Fruit fly (Drosophila melanogaster): ENCODE measurements around the gene tral.

tral gene

DNA sequence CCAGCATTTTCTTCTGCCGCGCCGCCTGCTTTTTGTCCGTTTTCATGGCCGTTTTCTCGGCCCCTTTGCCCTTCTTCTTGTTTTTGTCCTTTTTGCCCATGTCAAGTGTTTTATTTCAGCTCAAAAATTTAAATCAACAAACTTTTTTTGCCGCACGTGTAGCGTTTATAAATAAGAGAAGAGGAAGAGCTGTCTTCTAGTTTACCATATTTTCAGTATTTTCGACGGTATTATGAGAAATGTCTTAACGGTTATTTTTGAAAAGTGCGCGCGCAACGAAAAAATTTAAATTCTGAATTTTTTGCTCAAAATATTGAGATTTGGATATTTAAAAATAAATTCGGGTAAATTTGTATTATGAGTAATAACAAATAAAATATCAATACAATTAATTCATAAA is 22.3 kb downstream of the tral start, which contains the start of gene CG4069:
Gene CG4069 (minus strand): TSS at position 193 of the 400 bp plus-strand sequence.
- no peak for TF ChIP-seq Hr83 (GFP tag; optimal IDR thresholded peaks at IDR 0.05; ENCODE audit: poor library complexity, severe bottlenecking)
- no peak for TF ChIP-seq Mio (GFP tag; optimal IDR thresholded peaks at IDR 0.05)
- no peak for TF ChIP-seq Dif (GFP tag; optimal IDR thresholded peaks at IDR 0.05; ENCODE audit: partially characterized antibody)
- TF ChIP-seq Hr78 (GFP tag; optimal IDR thresholded peaks at IDR 0.05), result no peak
- TF ChIP-seq HLH106 (tag; optimal IDR thresholded peaks at IDR 0.05), result no peak
- TF ChIP-seq Myc (optimal IDR thresholded peaks at IDR 0.05), result peak; percentile 31

DNA sequence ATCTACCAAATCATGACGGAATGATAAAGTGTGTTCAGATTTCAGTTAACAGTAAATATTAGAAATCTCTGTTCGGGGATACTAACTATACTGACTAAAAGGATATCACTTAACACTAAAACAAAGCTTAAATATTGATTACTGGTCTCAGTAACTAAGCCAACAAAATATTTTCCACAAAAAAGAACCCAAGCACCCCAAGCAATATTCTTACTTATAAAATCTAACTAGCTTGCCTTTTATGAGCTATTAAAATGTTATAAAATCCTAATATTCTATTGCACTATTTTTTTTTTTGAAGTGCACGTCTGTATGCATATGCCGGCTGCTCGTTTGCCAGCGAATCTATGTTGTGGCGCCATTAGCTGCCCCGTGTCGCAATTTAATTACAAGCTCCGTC is 34.6 kb downstream of the tral start:
- TF ChIP-seq Myc (optimal IDR thresholded peaks at IDR 0.05), result no peak
- TF ChIP-seq CG32264 (GFP tag; optimal IDR thresholded peaks at IDR 0.05), result no peak
- TF ChIP-seq fru (GFP tag; optimal IDR thresholded peaks at IDR 0.05), result no peak
- no peak for TF ChIP-seq sage (GFP tag; optimal IDR thresholded peaks at IDR 0.05)
- no peak for TF ChIP-seq HLH106 (tag; optimal IDR thresholded peaks at IDR 0.05)
- TF ChIP-seq CrebA (GFP tag; optimal IDR thresholded peaks at IDR 0.05; ENCODE audit: borderline replicate concordance), result no peak
- TF ChIP-seq woc (GFP tag; optimal IDR thresholded peaks at IDR 0.05), result no peak
- no peak for TF ChIP-seq br (GFP tag; optimal IDR thresholded peaks at IDR 0.05)
- no peak for TF ChIP-seq brk (GFP tag; optimal IDR thresholded peaks at IDR 0.05)
- TF ChIP-seq rgr (GFP tag; optimal IDR thresholded peaks at IDR 0.05), result no peak
- TF ChIP-seq Hr78 (GFP tag; optimal IDR thresholded peaks at IDR 0.05), result no peak
- no peak for TF ChIP-seq pan (optimal IDR thresholded peaks at IDR 0.05)
- no peak for TF ChIP-seq GATAd (GFP tag; optimal IDR thresholded peaks at IDR 0.05)
- TF ChIP-seq dsf (GFP tag; optimal IDR thresholded peaks at IDR 0.05; ENCODE audit: borderline replicate concordance), result no peak
- no peak for TF ChIP-seq Sp1 (GFP tag; optimal IDR thresholded peaks at IDR 0.05)
- TF ChIP-seq Vsx2 (GFP tag; optimal IDR thresholded peaks at IDR 0.05; ENCODE audit: partially characterized antibody), result no peak
- no peak for TF ChIP-seq tai (GFP tag; optimal IDR thresholded peaks at IDR 0.05)

DNA sequence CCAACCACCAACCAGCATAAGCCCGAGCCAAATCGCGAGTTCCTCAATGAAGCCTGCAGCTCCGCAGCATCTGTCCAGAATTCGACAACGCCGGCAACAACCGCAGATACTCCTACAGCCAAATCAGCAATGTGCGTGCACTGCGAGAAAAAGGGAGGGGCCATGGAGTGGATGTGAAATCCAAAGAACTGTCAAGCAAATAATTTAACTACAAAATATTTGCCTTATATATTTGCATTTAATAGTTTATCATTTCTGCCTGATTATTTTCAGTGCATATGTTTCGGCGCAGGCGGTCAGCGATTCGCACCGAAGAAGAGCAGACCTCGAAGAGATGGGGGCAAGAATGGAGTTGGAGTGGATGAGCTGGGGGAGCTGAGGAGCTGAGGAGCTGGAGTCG is 36.8 kb downstream of the tral start:
- peak; percentile 79 for TF ChIP-seq OdsH (GFP tag; optimal IDR thresholded peaks at IDR 0.05)
- TF ChIP-seq dsf (GFP tag; optimal IDR thresholded peaks at IDR 0.05; ENCODE audit: borderline replicate concordance), result no peak
- TF ChIP-seq Jra (GFP tag; optimal IDR thresholded peaks at IDR 0.05), result peak; percentile 58
- peak; percentile 49 for TF ChIP-seq tai (GFP tag; optimal IDR thresholded peaks at IDR 0.05)
- TF ChIP-seq pan (optimal IDR thresholded peaks at IDR 0.05), result no peak
- TF ChIP-seq N (GFP tag; optimal IDR thresholded peaks at IDR 0.05), result no peak
- peak; percentile 71 for TF ChIP-seq psq (GFP tag; optimal IDR thresholded peaks at IDR 0.05)
- no peak for TF ChIP-seq usp (GFP tag; optimal IDR thresholded peaks at IDR 0.05)
- TF ChIP-seq dl (GFP tag; optimal IDR thresholded peaks at IDR 0.05; ENCODE audit: insufficient read depth in 1 of 2, partially characterized antibody in 2 of 2), result no peak
- peak; percentile 79 for TF ChIP-seq Hnf4 (GFP tag; optimal IDR thresholded peaks at IDR 0.05)
- no peak for TF ChIP-seq Mio (GFP tag; optimal IDR thresholded peaks at IDR 0.05)
- TF ChIP-seq CrebA (GFP tag; optimal IDR thresholded peaks at IDR 0.05; ENCODE audit: borderline replicate concordance), result peak; percentile 26
- no peak for TF ChIP-seq Dif (GFP tag; optimal IDR thresholded peaks at IDR 0.05; ENCODE audit: partially characterized antibody)
- TF ChIP-seq CG9705 (GFP tag; optimal IDR thresholded peaks at IDR 0.05), result peak; percentile 8
- TF ChIP-seq GATAd (GFP tag; optimal IDR thresholded peaks at IDR 0.05), result no peak
- TF ChIP-seq ey (GFP tag; optimal IDR thresholded peaks at IDR 0.05), result peak; percentile 81
- TF ChIP-seq sv (GFP tag; optimal IDR thresholded peaks at IDR 0.05), result no peak
- peak; percentile 72 for TF ChIP-seq sage (GFP tag; optimal IDR thresholded peaks at IDR 0.05)
- no peak for TF ChIP-seq Abd-B (GFP tag; optimal IDR thresholded peaks at IDR 0.05)
- TF ChIP-seq Myc (optimal IDR thresholded peaks at IDR 0.05), result no peak
- TF ChIP-seq brk (GFP tag; optimal IDR thresholded peaks at IDR 0.05), result peak; percentile 66
- peak; percentile 58 for TF ChIP-seq dmrt93B (GFP tag; optimal IDR thresholded peaks at IDR 0.05)
- no peak for TF ChIP-seq lola (GFP tag; optimal IDR thresholded peaks at IDR 0.05)
- no peak for TF ChIP-seq Hr83 (GFP tag; optimal IDR thresholded peaks at IDR 0.05; ENCODE audit: poor library complexity, severe bottlenecking)
- TF ChIP-seq foxo (GFP tag; optimal IDR thresholded peaks at IDR 0.05), result peak; percentile 52 to 80
- TF ChIP-seq jim (GFP tag; optimal IDR thresholded peaks at IDR 0.05), result no peak
- peak; percentile 71 for TF ChIP-seq woc (GFP tag; optimal IDR thresholded peaks at IDR 0.05)
- TF ChIP-seq Sp1 (GFP tag; optimal IDR thresholded peaks at IDR 0.05), result peak; percentile 73
- TF ChIP-seq h (GFP tag; optimal IDR thresholded peaks at IDR 0.05), result peak; percentile 87
- TF ChIP-seq HLH106 (tag; optimal IDR thresholded peaks at IDR 0.05), result peak; percentile 77
- no peak for TF ChIP-seq Vsx2 (GFP tag; optimal IDR thresholded peaks at IDR 0.05; ENCODE audit: partially characterized antibody)
- peak; percentile 63 for TF ChIP-seq CG32264 (GFP tag; optimal IDR thresholded peaks at IDR 0.05)
- peak; percentile 84 for TF ChIP-seq br (GFP tag; optimal IDR thresholded peaks at IDR 0.05)
- peak; percentile 80 for TF ChIP-seq rgr (GFP tag; optimal IDR thresholded peaks at IDR 0.05)
- no peak for TF ChIP-seq Dfd (GFP tag; optimal IDR thresholded peaks at IDR 0.05)
- peak; percentile 85 for TF ChIP-seq fru (GFP tag; optimal IDR thresholded peaks at IDR 0.05)
- no peak for TF ChIP-seq Hr78 (GFP tag; optimal IDR thresholded peaks at IDR 0.05)
- no peak for TF ChIP-seq Rel (GFP tag; optimal IDR thresholded peaks at IDR 0.05)
- TF ChIP-seq Rel (tag; optimal IDR thresholded peaks at IDR 0.05), result no peak
